Worm (Caenorhabditis elegans): ENCODE results near the gene F21C10.13.

The F21C10.13 gene

DNA sequence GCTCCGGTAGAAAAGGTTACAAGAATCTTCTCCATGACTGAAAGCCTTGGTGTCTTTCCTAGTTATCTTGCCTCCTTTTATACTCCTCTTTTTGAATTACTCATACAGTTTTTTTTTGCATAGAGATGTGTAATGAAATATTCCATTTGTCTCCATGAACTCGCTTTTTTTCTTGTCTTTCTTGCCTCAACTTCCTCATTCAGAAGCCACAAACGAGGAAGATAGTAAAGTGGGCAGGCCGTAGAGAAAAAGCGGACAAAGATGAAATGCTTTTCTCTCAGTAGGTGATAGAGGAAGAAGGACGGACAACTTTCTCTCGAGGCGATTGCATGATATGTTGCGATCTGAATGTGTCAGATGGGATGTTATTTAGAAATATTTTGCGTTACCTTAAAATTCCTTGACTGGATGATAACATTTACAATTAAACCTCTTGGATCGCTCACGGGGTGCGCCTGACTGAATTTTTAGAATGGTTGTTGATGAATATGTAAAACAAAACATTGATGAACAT, 40.9 kb downstream of the F21C10.13 start, which contains the start of gene col-145:
Gene col-145, minus strand, starts transcription at position 51 of the 514 bp plus-strand sequence.
- no peak for TF ChIP-seq fkh-8 (tag; optimal IDR thresholded peaks at IDR 0.05)
- TF ChIP-seq grh-1 (GFP tag; IDR thresholded peaks at IDR 0.05) = no peak
- TF ChIP-seq vab-15 (tag; optimal IDR thresholded peaks at IDR 0.05) = no peak
- TF ChIP-seq alr-1 (tag; optimal IDR thresholded peaks at IDR 0.05; ENCODE audit: borderline replicate concordance) = no peak
- no peak for TF ChIP-seq ceh-88 (GFP tag; IDR thresholded peaks at IDR 0.05)
- no peak for TF ChIP-seq dpl-1 (GFP tag; optimal IDR thresholded peaks at IDR 0.05)
- no peak for TF ChIP-seq pag-3 (tag; optimal IDR thresholded peaks at IDR 0.05; ENCODE audit: borderline replicate concordance, insufficient read depth)
- TF ChIP-seq egl-13 (tag; optimal IDR thresholded peaks at IDR 0.05) = no peak
- no peak for TF ChIP-seq ceh-8 (GFP tag; optimal IDR thresholded peaks at IDR 0.05)
- no peak for TF ChIP-seq sup-37 (GFP tag; optimal IDR thresholded peaks at IDR 0.05)
- TF ChIP-seq hlh-17 (GFP tag; optimal IDR thresholded peaks at IDR 0.05; ENCODE audit: borderline replicate concordance) = no peak
- no peak for TF ChIP-seq sox-4 (tag; optimal IDR thresholded peaks at IDR 0.05)
- no peak for TF ChIP-seq ztf-4 (tag; optimal IDR thresholded peaks at IDR 0.05)
- TF ChIP-seq elt-3 (tag; optimal IDR thresholded peaks at IDR 0.05) = peak in 1 of 6 experiments; percentile 6
- no peak for TF ChIP-seq ces-1 (GFP tag; optimal IDR thresholded peaks at IDR 0.05)
- TF ChIP-seq lin-14 (GFP tag; optimal IDR thresholded peaks at IDR 0.05) = peak; percentile 39
- no peak for TF ChIP-seq unc-30 (tag; optimal IDR thresholded peaks at IDR 0.05)
- no peak for TF ChIP-seq unc-86 (tag; optimal IDR thresholded peaks at IDR 0.05)
- TF ChIP-seq blmp-1 (tag; optimal IDR thresholded peaks at IDR 0.05) = peak; percentile 86
- TF ChIP-seq pax-3 (tag; optimal IDR thresholded peaks at IDR 0.05) = no peak
- no peak for TF ChIP-seq zag-1 (tag; optimal IDR thresholded peaks at IDR 0.05)
- no peak for TF ChIP-seq efl-1 (optimal IDR thresholded peaks at IDR 0.05)
- TF ChIP-seq efl-1 (GFP tag; optimal IDR thresholded peaks at IDR 0.05 in 1 of 2) = no peak
- TF ChIP-seq nhr-77 (tag; optimal IDR thresholded peaks at IDR 0.05) = no peak
- TF ChIP-seq egl-27 (tag; optimal IDR thresholded peaks at IDR 0.05) = no peak
- peak; percentile 1 for TF ChIP-seq snu-23 (GFP tag; optimal IDR thresholded peaks at IDR 0.05)
- TF ChIP-seq nhr-85 (tag) = peak; percentile 5
- TF ChIP-seq nhr-84 (tag; optimal IDR thresholded peaks at IDR 0.05) = no peak
- no peak for TF ChIP-seq skn-1 (tag; optimal IDR thresholded peaks at IDR 0.05)
- TF ChIP-seq irx-1 (tag; optimal IDR thresholded peaks at IDR 0.05) = no peak
- no peak for TF ChIP-seq nhr-28 (tag; optimal IDR thresholded peaks at IDR 0.05)
- TF ChIP-seq C34B4.2 (tag; optimal IDR thresholded peaks at IDR 0.05) = no peak
- TF ChIP-seq mep-1 (tag; optimal IDR thresholded peaks at IDR 0.05) = no peak
- no peak for TF ChIP-seq lin-15B (tag; optimal IDR thresholded peaks at IDR 0.05)
- TF ChIP-seq ceh-82 (tag; optimal IDR thresholded peaks at IDR 0.05) = no peak
- TF ChIP-seq swsn-7 (tag; optimal IDR thresholded peaks at IDR 0.05) = no peak
- no peak for TF ChIP-seq aha-1 (tag; optimal IDR thresholded peaks at IDR 0.05)
- no peak for TF ChIP-seq fkh-10 (GFP tag; optimal IDR thresholded peaks at IDR 0.05)
- no peak for TF ChIP-seq fos-1 (tag; optimal IDR thresholded peaks at IDR 0.05)

DNA sequence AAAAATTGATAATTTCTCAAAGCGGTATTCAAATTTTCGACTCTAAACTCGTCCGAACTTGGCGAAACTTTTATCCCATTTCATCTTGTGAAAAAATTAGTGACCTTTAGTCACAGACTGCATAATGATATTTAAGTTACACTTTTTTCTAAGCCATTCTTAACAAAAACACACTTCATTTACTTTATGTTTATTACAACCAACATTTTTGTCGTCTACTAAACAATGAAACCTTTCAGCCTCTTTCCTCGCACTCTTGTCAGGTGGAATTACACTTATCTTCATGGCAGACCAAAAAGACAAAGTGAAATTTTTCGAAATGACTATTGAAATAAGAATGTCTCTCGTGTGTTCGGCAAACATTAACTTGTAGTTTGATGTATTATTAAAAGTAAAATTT, 41.8 kb downstream of the F21C10.13 start:
- TF ChIP-seq lin-14 (GFP tag; optimal IDR thresholded peaks at IDR 0.05) (peak; percentile 6), nhr-20 (tag; optimal IDR thresholded peaks at IDR 0.05) (no peak), nhr-19 (GFP tag; conservative IDR thresholded peaks at IDR 0.05) (0 out of 2 replicates have a peak, but pooled peaks have one; percentile 5), hpl-2 (GFP tag; optimal IDR thresholded peaks at IDR 0.05) (no peak), ztf-11 (tag; optimal IDR thresholded peaks at IDR 0.05) (no peak), hlh-4 (tag; optimal IDR thresholded peaks at IDR 0.05) (no peak), aly-2 (tag; optimal IDR thresholded peaks at IDR 0.05) (peak; percentile 54), lir-3 (tag; optimal IDR thresholded peaks at IDR 0.05; ENCODE audit: poor library complexity) (no peak), elt-3 (tag; optimal IDR thresholded peaks at IDR 0.05) (peak in 2 of 6 experiments; percentile 35 to 46), nhr-28 (tag; optimal IDR thresholded peaks at IDR 0.05) (no peak), isw-1 (GFP tag; IDR thresholded peaks at IDR 0.05) (no peak), nhr-85 (tag) (peak; percentile 70), pax-3 (tag; optimal IDR thresholded peaks at IDR 0.05) (no peak), efl-1 (optimal IDR thresholded peaks at IDR 0.05) (peak in 1 of 2 experiments; percentile 11), efl-1 (GFP tag; optimal IDR thresholded peaks at IDR 0.05 in 1 of 2) (no peak), vab-15 (tag; optimal IDR thresholded peaks at IDR 0.05) (no peak), ztf-4 (tag; optimal IDR thresholded peaks at IDR 0.05) (no peak), nhr-90 (tag; optimal IDR thresholded peaks at IDR 0.05; ENCODE audit: poor library complexity) (peak; percentile 10), egl-27 (tag; optimal IDR thresholded peaks at IDR 0.05) (no peak), fos-1 (tag; optimal IDR thresholded peaks at IDR 0.05) (no peak), zip-4 (GFP tag; optimal IDR thresholded peaks at IDR 0.05) (no peak), nhr-71 (tag; optimal IDR thresholded peaks at IDR 0.05) (peak; percentile 50), irx-1 (tag; optimal IDR thresholded peaks at IDR 0.05) (no peak), dsc-1 (tag; optimal IDR thresholded peaks at IDR 0.05) (no peak), fkh-8 (tag; optimal IDR thresholded peaks at IDR 0.05) (no peak)
